Worm (Caenorhabditis elegans): ENCODE data around the gene egrh-1.

DNA sequence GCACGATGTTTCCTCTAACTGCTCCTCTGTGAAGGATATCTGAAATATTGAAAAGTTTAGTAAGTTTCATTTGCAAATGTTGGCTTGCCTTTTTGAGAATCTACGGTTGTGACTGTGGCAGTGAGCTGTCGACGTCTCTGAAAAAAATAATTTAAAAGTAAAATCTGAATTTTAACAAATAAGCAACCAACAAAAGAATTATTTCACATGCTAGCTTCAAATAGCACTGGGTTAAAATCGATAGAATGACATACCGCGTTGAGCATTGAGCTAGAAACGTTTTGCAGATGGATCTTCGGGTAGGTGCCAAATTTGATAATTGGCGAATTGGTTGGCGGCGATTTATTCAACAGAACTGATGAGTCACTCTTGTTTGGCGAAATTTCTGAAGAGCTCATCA, 26.0 kb downstream of the egrh-1 start, which contains the start of gene F31F6.2:
- TF ChIP-seq egl-27 (tag; optimal IDR thresholded peaks at IDR 0.05) (no peak), lir-3 (tag; optimal IDR thresholded peaks at IDR 0.05; ENCODE audit: poor library complexity) (no peak), unc-86 (tag; optimal IDR thresholded peaks at IDR 0.05) (no peak), C34B4.2 (tag; optimal IDR thresholded peaks at IDR 0.05) (no peak), ztf-11 (tag; optimal IDR thresholded peaks at IDR 0.05) (no peak), ama-1 (optimal IDR thresholded peaks at IDR 0.05) (no peak)
